Fruit fly (Drosophila melanogaster) whole organism, pupa: Measurements from ENCODE around the gene CG32152.

Experiments
- CG9948 ChIP-seq: fragments of 200-800 bp; sonication (Bioruptor generic); optimal IDR thresholded peaks from 2 replicates; lab custom pipeline; 2018; ENCODE audit warnings: missing biosample characterization, mild to moderate bottlenecking, missing genetic modification characterization, moderate library complexity
- Pif1B ChIP-seq: fragments of 200-800 bp; sonication (Bioruptor generic); optimal IDR thresholded peaks from 3 replicates; lab custom pipeline; 2016; ENCODE audit warnings: missing biosample characterization, missing genetic modification characterization
- rn ChIP-seq: fragments of 200-800 bp; sonication (Bioruptor generic); IDR thresholded peaks from 2 replicates; pipeline ENCODE4 v1.3.6; 2022; ENCODE audit warnings: missing biosample characterization, missing genetic modification characterization

DNA sequence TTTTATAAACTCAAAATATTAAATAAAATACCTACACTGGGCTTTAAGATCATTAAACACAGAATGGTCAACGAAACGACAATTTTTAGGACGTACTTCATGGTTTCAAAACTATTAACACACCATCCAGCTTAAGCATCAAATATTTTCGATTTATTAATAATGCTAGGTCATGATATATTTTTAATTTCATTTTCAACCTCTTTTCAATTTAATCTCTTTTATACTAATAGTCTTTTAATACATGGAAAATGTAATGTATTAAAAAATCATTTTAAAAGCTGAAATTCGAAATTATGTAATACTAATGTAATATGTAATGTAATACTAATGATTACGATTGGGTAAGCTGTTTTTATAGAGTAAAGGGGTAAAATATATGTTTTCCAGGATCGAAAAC is 26.2 kb upstream of the CG32152 start, which contains the start of gene CG33796:
- no peak for TF ChIP-seq rn (GFP tag; lab: Robert Waterston, UW)
- TF ChIP-seq CG9948 (tag; lab: Kevin White, UChicago), result no peak
- no peak for TF ChIP-seq Pif1B (GFP tag; lab: Kevin White, UChicago)
